Worm (Caenorhabditis elegans) whole organism, young adult: ENCODE data around the gene ZC443.7.

Experiments used
- F52B5.7 ChIP-seq: sonication (generic microtip); optimal IDR thresholded peaks from 2 replicates; lab custom pipeline; 2016; ENCODE audit warnings: mild to moderate bottlenecking, missing genetic modification characterization, missing compliant biosample characterization
- ama-1 ChIP-seq, 3 experiments: fragments of 150-350 bp in 1 of 3; sonication (generic microtip) in 2 of 3; optimal IDR thresholded peaks; 2 replicates each; lab custom pipeline; 2014 to 2018; ENCODE audit warnings: missing biosample characterization in 2 of 3, missing genetic modification characterization in 2 of 3, missing genetic modification reagents in 2 of 3
- dpl-1 ChIP-seq: fragments of 150-350 bp; optimal IDR thresholded peaks from 2 replicates; lab custom pipeline; 2014; ENCODE audit warnings: missing biosample characterization, missing genetic modification reagents, missing genetic modification characterization
- hmg-20 ChIP-seq: fragments of 200-800 bp; sonication (Bioruptor generic); IDR thresholded peaks from 2 replicates; pipeline ENCODE4 v1.3.6; 2022; ENCODE audit warnings: missing genetic modification reagents, missing genetic modification characterization, missing compliant biosample characterization
- pha-4 ChIP-seq: fragments of 150-350 bp; sonication (generic microtip); optimal IDR thresholded peaks from 2 replicates; lab custom pipeline; 2014; ENCODE audit warnings: missing biosample characterization, missing genetic modification reagents, missing genetic modification characterization
- snpc-4 ChIP-seq, 5 experiments: fragments of 150-350 bp in 1 of 5; sonication (generic microtip) in 4 of 5; optimal IDR thresholded peaks; 2 replicates each; lab custom pipeline; 2014 to 2018; ENCODE audit warnings: missing genetic modification characterization in 5 of 5, missing biosample characterization in 3 of 5, antibody characterized with exemption in 2 of 5, mild to moderate bottlenecking in 2 of 5, missing compliant biosample characterization in 2 of 5, missing genotype in 2 of 5, moderate library complexity in 2 of 5, missing genetic modification reagents in 1 of 5
- ztf-3 ChIP-seq: fragments of 200-800 bp; sonication (Bioruptor generic); optimal IDR thresholded peaks from 2 replicates; lab custom pipeline; 2018; ENCODE audit warnings: mild to moderate bottlenecking, missing genetic modification characterization, missing compliant biosample characterization

ce11 chrV:12819792-12820453 lies 13.6 kb downstream of the ZC443.7 start, which contains the start of the genes ZC443.4 and ugt-18:
- TF ChIP-seq pha-4 (tag; lab: Kevin White, UChicago) = no peak
- no peak for TF ChIP-seq dpl-1 (GFP tag; lab: Kevin White, UChicago)
- no peak for TF ChIP-seq snpc-4 (GFP tag; optimal IDR thresholded peaks at IDR 0.05; lab: Kevin White, UChicago)
- no peak for TF ChIP-seq snpc-4 (tag; optimal IDR thresholded peaks at IDR 0.05; lab: Kevin White, UChicago)
- no peak for TF ChIP-seq hmg-20 (GFP tag; lab: Robert Waterston, UW)
- no peak for TF ChIP-seq ama-1 (optimal IDR thresholded peaks at IDR 0.05; lab: Kevin White, UChicago)
- TF ChIP-seq ama-1 (GFP tag; optimal IDR thresholded peaks at IDR 0.05; lab: Kevin White, UChicago) = no peak
- TF ChIP-seq ztf-3 (GFP tag; lab: Kevin White, UChicago) = no peak
- no peak for TF ChIP-seq F52B5.7 (tag; lab: Kevin White, UChicago)
